Worm (Caenorhabditis elegans) whole organism, L3 larva: ENCODE data around the gene snf-10.
A peak's percentile ranks its signal among the peaks of the same experiment; 100 is the strongest.

Source experiments
- R02D3.7 ChIP-seq: fragments of 150-350 bp; optimal IDR thresholded peaks from 2 replicates; lab custom pipeline; 2014; ENCODE audit warnings: missing biosample characterization, missing genetic modification characterization
- ZK546.5 ChIP-seq: sonication (generic microtip); optimal IDR thresholded peaks from 2 replicates; lab custom pipeline; 2017; ENCODE audit warnings: missing biosample characterization, missing genetic modification characterization
- aly-2 ChIP-seq: fragments of 150-350 bp; optimal IDR thresholded peaks from 2 replicates; lab custom pipeline; 2014; ENCODE audit warnings: missing biosample characterization, missing genetic modification characterization
- ama-1 ChIP-seq: fragments of 150-350 bp; optimal IDR thresholded peaks from 2 replicates; lab custom pipeline; 2018
- ceh-16 ChIP-seq: sonication (generic microtip); optimal IDR thresholded peaks from 2 replicates; lab custom pipeline; 2017; ENCODE audit warnings: missing biosample characterization, missing genetic modification characterization
- ceh-28 ChIP-seq: fragments of 150-350 bp; optimal IDR thresholded peaks from 2 replicates; lab custom pipeline; 2014; ENCODE audit warnings: missing biosample characterization, missing genetic modification reagents, missing genetic modification characterization
- ceh-82 ChIP-seq: fragments of 150-350 bp; optimal IDR thresholded peaks from 2 replicates; lab custom pipeline; 2014; ENCODE audit warnings: missing biosample characterization, missing genetic modification characterization
- ceh-9 ChIP-seq: sonication (generic microtip); optimal IDR thresholded peaks from 2 replicates; lab custom pipeline; 2018; ENCODE audit warnings: missing biosample characterization, missing genetic modification characterization
- daf-12 ChIP-seq: fragments of 150-350 bp; optimal IDR thresholded peaks from 2 replicates; lab custom pipeline; 2014; ENCODE audit warnings: missing biosample characterization, missing genetic modification reagents, missing genetic modification characterization
- egl-5 ChIP-seq: fragments of 150-350 bp; optimal IDR thresholded peaks from 2 replicates; lab custom pipeline; 2017; ENCODE audit warnings: missing biosample characterization, missing genetic modification reagents, missing genetic modification characterization, inconsistent platforms
- elt-1 ChIP-seq: fragments of 150-350 bp; optimal IDR thresholded peaks from 2 replicates; lab custom pipeline; 2014; ENCODE audit warnings: missing biosample characterization, missing genetic modification characterization
- elt-2 ChIP-seq: sonication (generic microtip); optimal IDR thresholded peaks from 2 replicates; lab custom pipeline; 2016; ENCODE audit warnings: missing genetic modification reagents, mild to moderate bottlenecking, missing genetic modification characterization, missing compliant biosample characterization
- elt-3 ChIP-seq, 3 experiments: fragments of 150-350 bp in 1 of 3; sonication (generic microtip) in 2 of 3; optimal IDR thresholded peaks; 2 replicates in 2 of 3; 4 replicates in 1 of 3; lab custom pipeline; 2014 to 2017; ENCODE audit warnings: missing biosample characterization in 3 of 3, missing genetic modification characterization in 3 of 3
- eor-1 ChIP-seq, 2 experiments: fragments of 150-350 bp; optimal IDR thresholded peaks; 2 replicates each; lab custom pipeline; 2014 to 2018; ENCODE audit warnings: missing biosample characterization in 2 of 2, missing genetic modification characterization in 2 of 2
- fkh-2 ChIP-seq: fragments of 150-350 bp; optimal IDR thresholded peaks from 2 replicates; lab custom pipeline; 2014; ENCODE audit warnings: missing biosample characterization, missing genetic modification reagents, missing genetic modification characterization
- hmg-11 ChIP-seq: sonication (generic microtip); optimal IDR thresholded peaks from 2 replicates; lab custom pipeline; 2016; ENCODE audit warnings: missing genetic modification characterization, missing compliant biosample characterization
- lin-15B ChIP-seq: fragments of 150-350 bp; optimal IDR thresholded peaks from 2 replicates; lab custom pipeline; 2014; ENCODE audit warnings: missing biosample characterization, missing genetic modification characterization
- lin-39 ChIP-seq: fragments of 150-350 bp; optimal IDR thresholded peaks from 2 replicates; lab custom pipeline; 2018; ENCODE audit warnings: missing biosample characterization, missing genetic modification reagents, missing genetic modification characterization
- mdl-1 ChIP-seq: fragments of 150-350 bp; optimal IDR thresholded peaks from 2 replicates; lab custom pipeline; 2014; ENCODE audit warnings: missing biosample characterization, missing genetic modification characterization
- mml-1 ChIP-seq: fragments of 150-350 bp; sonication (generic microtip); optimal IDR thresholded peaks from 3 replicates; lab custom pipeline; 2014; ENCODE audit warnings: missing biosample characterization, missing genetic modification characterization
- nfya-1 ChIP-seq: sonication (generic microtip); optimal IDR thresholded peaks from 2 replicates; lab custom pipeline; 2017; ENCODE audit warnings: missing genetic modification characterization, mild to moderate bottlenecking, missing compliant biosample characterization, antibody characterized with exemption, moderate library complexity; ENCODE audit not compliant: insufficient read depth
- nhr-11 ChIP-seq: fragments of 150-350 bp; optimal IDR thresholded peaks from 2 replicates; lab custom pipeline; 2014; ENCODE audit warnings: missing biosample characterization, missing genetic modification characterization
- nhr-12 ChIP-seq: fragments of 150-350 bp; optimal IDR thresholded peaks from 2 replicates; lab custom pipeline; 2014; ENCODE audit warnings: missing biosample characterization, missing genetic modification characterization
- nhr-23 ChIP-seq: fragments of 150-350 bp; optimal IDR thresholded peaks from 2 replicates; lab custom pipeline; 2014; ENCODE audit warnings: missing biosample characterization, missing genetic modification reagents, missing genetic modification characterization
- nhr-25 ChIP-seq: sonication (generic microtip); optimal IDR thresholded peaks from 2 replicates; lab custom pipeline; 2017; ENCODE audit warnings: missing biosample characterization, missing genetic modification characterization
- nhr-28 ChIP-seq: fragments of 150-350 bp; optimal IDR thresholded peaks from 2 replicates; lab custom pipeline; 2014; ENCODE audit warnings: missing biosample characterization, missing genetic modification characterization
- nhr-43 ChIP-seq: sonication (generic microtip); optimal IDR thresholded peaks from 2 replicates; lab custom pipeline; 2016; ENCODE audit warnings: mild to moderate bottlenecking, missing genetic modification characterization, missing compliant biosample characterization; ENCODE audit not compliant: poor library complexity, severe bottlenecking
- nhr-67 ChIP-seq: fragments of 150-350 bp; optimal IDR thresholded peaks from 2 replicates; lab custom pipeline; 2014; ENCODE audit warnings: missing biosample characterization, missing genetic modification characterization
- nhr-76 ChIP-seq: fragments of 150-350 bp; sonication (generic microtip); optimal IDR thresholded peaks from 5 replicates; lab custom pipeline; 2014; ENCODE audit warnings: missing biosample characterization, missing genetic modification characterization
- nhr-77 ChIP-seq: fragments of 150-350 bp; optimal IDR thresholded peaks from 2 replicates; lab custom pipeline; 2014; ENCODE audit warnings: missing biosample characterization, missing genetic modification characterization
- pqm-1 ChIP-seq: fragments of 150-350 bp; optimal IDR thresholded peaks from 2 replicates; lab custom pipeline; 2017; ENCODE audit warnings: missing biosample characterization, missing genetic modification characterization, inconsistent platforms
- sea-2 ChIP-seq: fragments of 150-350 bp; sonication (generic microtip); optimal IDR thresholded peaks from 4 replicates; lab custom pipeline; 2014; ENCODE audit warnings: missing biosample characterization, missing genetic modification reagents, missing genetic modification characterization
- tbx-2 ChIP-seq: sonication (generic microtip); optimal IDR thresholded peaks from 2 replicates; lab custom pipeline; 2016; ENCODE audit warnings: mild to moderate bottlenecking, missing genetic modification characterization, missing compliant biosample characterization
- unc-39 ChIP-seq: sonication (generic microtip); optimal IDR thresholded peaks from 4 replicates; lab custom pipeline; 2017; ENCODE audit warnings: missing biosample characterization, missing genetic modification characterization
- unc-62 ChIP-seq: fragments of 150-350 bp; sonication (generic microtip); optimal IDR thresholded peaks from 4 replicates; lab custom pipeline; 2014; ENCODE audit warnings: missing biosample characterization, missing genetic modification reagents, missing genetic modification characterization
- ztf-11 ChIP-seq: fragments of 150-350 bp; optimal IDR thresholded peaks from 2 replicates; lab custom pipeline; 2014; ENCODE audit warnings: missing biosample characterization, missing genetic modification characterization

snf-10 gene

DNA sequence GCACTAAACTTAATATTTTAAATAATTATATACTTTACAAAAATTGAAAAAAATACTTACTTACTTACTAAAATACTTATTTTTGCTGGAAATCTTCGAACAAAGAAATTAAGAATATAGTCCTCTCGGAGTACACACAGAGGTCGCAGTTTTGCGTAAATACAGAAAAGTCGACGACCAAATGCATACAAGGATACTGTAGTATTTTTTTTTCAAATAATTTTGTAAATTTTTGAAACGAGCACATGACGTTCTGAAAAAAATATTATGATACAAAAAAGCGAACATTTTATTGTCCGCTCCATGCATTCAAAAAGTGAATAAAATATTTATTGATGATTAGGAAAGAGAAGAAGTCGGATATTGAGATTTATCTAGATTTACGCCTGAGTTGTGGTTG lies 14.4 kb downstream of the snf-10 start, which contains the start of gene apc-10:
Gene apc-10 (minus strand): TSS at position 101 of the 400 bp plus-strand sequence.
- TF ChIP-seq ZK546.5 (tag; lab: Kevin White, UChicago) (no peak), mml-1 (tag; lab: Kevin White, UChicago) (no peak), ceh-16 (tag; lab: Kevin White, UChicago) (no peak), eor-1 (tag; optimal IDR thresholded peaks at IDR 0.05; lab: Kevin White, UChicago) (no peak), R02D3.7 (tag; lab: Kevin White, UChicago) (no peak), pqm-1 (tag; lab: Kevin White, UChicago) (no peak), nhr-76 (no peak), lin-15B (tag; lab: Kevin White, UChicago) (no peak), ceh-9 (tag; lab: Kevin White, UChicago) (no peak), unc-39 (tag; lab: Kevin White, UChicago) (no peak), nhr-12 (tag; lab: Kevin White, UChicago) (no peak)

DNA sequence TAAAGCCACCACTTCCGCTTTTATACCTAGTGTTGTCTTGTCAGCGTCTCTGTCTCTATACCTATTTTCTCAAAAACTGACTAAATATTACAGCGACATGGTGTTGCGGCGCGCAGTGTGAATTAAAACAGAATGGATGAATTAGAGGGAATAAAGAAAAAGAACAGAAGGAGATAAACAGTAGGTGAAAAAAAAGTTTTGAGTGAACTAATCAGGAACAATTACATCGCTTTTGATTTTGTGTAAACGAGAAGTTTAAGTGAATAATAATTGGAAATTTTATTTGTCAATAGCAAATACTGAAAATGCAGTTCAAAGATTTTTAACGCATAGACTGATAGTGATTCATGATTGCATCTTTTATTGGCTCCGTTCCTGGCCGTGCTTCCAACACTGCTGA lies 15.5 kb downstream of the snf-10 start, which contains the start of gene col-12:
Gene col-12 (minus strand): TSS at position 101 of the 400 bp plus-strand sequence.
- TF ChIP-seq nhr-25 (tag; lab: Kevin White, UChicago): no peak
- TF ChIP-seq aly-2 (tag; lab: Kevin White, UChicago): no peak
- TF ChIP-seq tbx-2: no peak
- no peak for TF ChIP-seq ama-1 (lab: Kevin White, UChicago)
- TF ChIP-seq nhr-23 (tag; lab: Kevin White, UChicago): no peak
- no peak for TF ChIP-seq elt-1 (tag; lab: Kevin White, UChicago)
- TF ChIP-seq unc-39 (tag; lab: Kevin White, UChicago): no peak
- no peak for TF ChIP-seq fkh-2
- no peak for TF ChIP-seq ceh-16 (tag; lab: Kevin White, UChicago)
- TF ChIP-seq nhr-43: no peak
- TF ChIP-seq pqm-1 (tag; lab: Kevin White, UChicago): no peak
- TF ChIP-seq elt-3 (tag; optimal IDR thresholded peaks at IDR 0.05; lab: Kevin White, UChicago): no peak
- no peak for TF ChIP-seq ceh-28 (tag; lab: Kevin White, UChicago)
- TF ChIP-seq ztf-11 (tag; lab: Kevin White, UChicago): no peak
- TF ChIP-seq nfya-1: no peak
- no peak for TF ChIP-seq unc-62 (GFP tag; lab: Kevin White, UChicago)
- no peak for TF ChIP-seq sea-2

DNA sequence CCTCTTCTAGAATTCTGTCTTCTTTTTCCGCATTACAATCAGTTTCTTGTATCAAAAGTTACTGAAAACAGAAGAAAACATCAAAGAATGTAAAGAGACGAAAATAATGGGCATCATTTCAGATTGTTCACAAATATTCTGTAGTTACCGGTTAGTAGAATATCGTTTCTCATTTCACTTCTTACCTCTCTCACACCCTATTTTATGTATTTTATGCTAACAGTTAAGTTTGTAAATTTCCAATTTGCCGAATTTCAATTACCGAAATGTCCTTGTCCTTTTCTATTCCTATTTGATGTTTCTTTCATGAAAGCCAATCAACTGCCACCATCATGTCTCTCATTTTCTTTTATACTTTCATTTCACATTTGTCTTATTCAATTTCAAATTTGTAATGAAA lies 17.1 kb downstream of the snf-10 start:
- TF ChIP-seq nfya-1 (no peak), nhr-25 (tag; lab: Kevin White, UChicago) (peak; percentile 61)

DNA sequence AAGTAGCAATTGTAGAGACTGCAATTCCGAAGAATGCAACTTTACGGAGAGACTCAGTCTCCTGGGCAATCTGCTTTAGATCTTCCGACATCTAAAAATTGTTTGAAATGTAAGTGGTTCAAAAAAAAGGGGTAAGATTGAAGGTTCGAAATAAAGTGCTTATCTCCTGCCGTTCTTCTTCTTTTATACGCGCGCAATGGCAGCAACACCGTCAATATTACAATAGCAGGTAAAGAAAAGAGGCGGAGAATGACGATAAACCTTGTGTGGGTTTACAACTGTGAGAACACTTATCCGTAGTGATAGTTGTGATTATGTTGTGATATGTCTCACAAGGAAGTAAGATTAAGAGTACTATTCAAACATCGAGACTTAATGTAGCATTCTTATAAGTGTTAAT lies 18.8 kb downstream of the snf-10 start, which contains the start of gene col-13:
Gene col-13 (minus strand): TSS at position 101 of the 400 bp plus-strand sequence.
- TF ChIP-seq hmg-11: no peak
- TF ChIP-seq ceh-82 (tag; lab: Kevin White, UChicago): no peak
- TF ChIP-seq nhr-67 (tag; lab: Kevin White, UChicago): no peak
- no peak for TF ChIP-seq tbx-2
- no peak for TF ChIP-seq nhr-25 (tag; lab: Kevin White, UChicago)
- no peak for TF ChIP-seq nhr-43
- TF ChIP-seq elt-1 (tag; lab: Kevin White, UChicago): no peak
- TF ChIP-seq nhr-12 (tag; lab: Kevin White, UChicago): no peak
- no peak for TF ChIP-seq mdl-1

DNA sequence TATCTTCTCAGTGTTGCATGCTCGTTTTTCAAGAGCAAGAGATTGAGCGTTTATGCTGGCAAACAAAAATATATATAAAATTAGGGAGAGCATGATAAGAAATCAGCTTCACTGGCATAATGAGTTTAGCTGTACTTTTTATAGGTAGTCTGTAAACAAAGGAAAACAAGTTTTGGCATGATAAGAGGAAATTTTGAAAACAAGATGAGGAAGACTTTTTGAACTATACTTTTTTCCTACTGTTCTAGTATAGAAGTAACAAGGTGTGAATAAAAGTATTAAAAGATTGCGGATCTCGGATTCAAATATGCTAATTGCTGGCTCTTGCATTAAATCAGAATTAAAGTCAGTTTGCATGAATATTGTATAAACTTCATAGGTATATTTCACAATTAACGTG lies 21.7 kb downstream of the snf-10 start, which contains the start of gene F15H10.5:
Gene F15H10.5 (minus strand): TSS at position 101 of the 400 bp plus-strand sequence.
- TF ChIP-seq ztf-11 (tag; lab: Kevin White, UChicago) (no peak), elt-2 (no peak), unc-39 (tag; lab: Kevin White, UChicago) (no peak), elt-3 (tag; optimal IDR thresholded peaks at IDR 0.05; lab: Kevin White, UChicago) (no peak), nhr-23 (tag; lab: Kevin White, UChicago) (no peak)

DNA sequence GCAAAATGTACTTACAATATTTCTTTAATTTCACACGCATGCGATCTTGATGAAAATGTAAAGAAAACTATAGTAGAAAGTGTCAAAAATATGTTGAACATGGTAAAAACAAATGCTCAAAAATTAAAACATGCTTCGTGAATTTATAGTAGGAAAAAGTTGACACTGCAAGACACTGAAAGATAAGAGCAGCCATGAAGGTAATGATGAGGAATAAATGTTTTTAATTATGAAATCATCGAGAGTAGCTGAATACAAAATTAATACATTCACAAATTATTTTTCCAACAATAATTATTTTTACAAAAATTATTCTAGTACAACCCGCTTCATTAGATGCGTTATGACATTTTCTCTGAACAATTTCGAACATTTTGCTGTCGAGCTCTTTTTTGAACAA lies 23.7 kb downstream of the snf-10 start, which contains the start of gene F15H10.10:
Gene F15H10.10 (minus strand): TSS at position 101 of the 400 bp plus-strand sequence.
- TF ChIP-seq lin-39 (tag; lab: Kevin White, UChicago) (no peak), daf-12 (tag; lab: Kevin White, UChicago) (no peak), nhr-11 (tag; lab: Kevin White, UChicago) (no peak), egl-5 (tag; lab: Kevin White, UChicago) (no peak), ceh-82 (tag; lab: Kevin White, UChicago) (no peak), nhr-76 (no peak), nhr-12 (tag; lab: Kevin White, UChicago) (no peak), tbx-2 (no peak), unc-62 (GFP tag; lab: Kevin White, UChicago) (no peak), nhr-77 (tag; lab: Kevin White, UChicago) (no peak), nhr-28 (tag; lab: Kevin White, UChicago) (no peak), lin-15B (tag; lab: Kevin White, UChicago) (no peak)
- TF ChIP-seq, all 47 proteins: peak for 0
